Fruit fly (Drosophila melanogaster): ENCODE measurements around the gene cact.

The cact gene

dm6 chr2L:16269232-16270134, 56.5 kb downstream of the cact start (continued):
- TF ChIP-seq Dfd (GFP tag; optimal IDR thresholded peaks at IDR 0.05): no peak
- peak; percentile 90 for TF ChIP-seq kah (GFP tag; optimal IDR thresholded peaks at IDR 0.05)
- TF ChIP-seq fu2 (GFP tag; optimal IDR thresholded peaks at IDR 0.05): no peak
- TF ChIP-seq CG2712 (tag; optimal IDR thresholded peaks at IDR 0.05): peak; percentile 53
- TF ChIP-seq Sry-β (GFP tag; optimal IDR thresholded peaks at IDR 0.05): peak; percentile 52
- no peak for TF ChIP-seq Sry-δ (GFP tag; optimal IDR thresholded peaks at IDR 0.05)
- no peak for TF ChIP-seq CG14441 (GFP tag; IDR thresholded peaks at IDR 0.05)
- TF ChIP-seq schlank (tag; optimal IDR thresholded peaks at IDR 0.05): peak; percentile 88
- TF ChIP-seq CG8290 (GFP tag; optimal IDR thresholded peaks at IDR 0.05): peak; percentile 42
- peak; percentile 71 to 78 for TF ChIP-seq CG8290 (tag; optimal IDR thresholded peaks at IDR 0.05)
- peak; percentile 66 for TF ChIP-seq CG8388 (GFP tag; optimal IDR thresholded peaks at IDR 0.05)
- peak; percentile 96 for TF ChIP-seq BtbVII (GFP tag; optimal IDR thresholded peaks at IDR 0.05)
- no peak for TF ChIP-seq CG2129 (GFP tag; IDR thresholded peaks at IDR 0.05; ENCODE audit: partially characterized antibody)
- TF ChIP-seq CG17912 (GFP tag; optimal IDR thresholded peaks at IDR 0.05): peak; percentile 92
- TF ChIP-seq nerfin-1 (tag; optimal IDR thresholded peaks at IDR 0.05): peak; percentile 67
- no peak for TF ChIP-seq knrl (GFP tag; IDR thresholded peaks at IDR 0.05; ENCODE audit: partially characterized antibody)
- no peak for TF ChIP-seq br (optimal IDR thresholded peaks at IDR 0.05)
- TF ChIP-seq CG9215 (GFP tag; IDR thresholded peaks at IDR 0.05): no peak
- TF ChIP-seq CG17829 (tag; optimal IDR thresholded peaks at IDR 0.05): peak; percentile 24
- TF ChIP-seq gcm2 (GFP tag; optimal IDR thresholded peaks at IDR 0.05): peak; percentile 16
- no peak for TF ChIP-seq CG15479 (GFP tag; optimal IDR thresholded peaks at IDR 0.05)
- peak; percentile 90 for TF ChIP-seq CG18599 (GFP tag; optimal IDR thresholded peaks at IDR 0.05)
- peak; percentile 47 for TF ChIP-seq CG8359 (GFP tag; optimal IDR thresholded peaks at IDR 0.05; ENCODE audit: borderline replicate concordance)
- no peak for TF ChIP-seq gsb (GFP tag; IDR thresholded peaks at IDR 0.05)
- no peak for TF ChIP-seq CG18476 (GFP tag; optimal IDR thresholded peaks at IDR 0.05)
- no peak for TF ChIP-seq CG7786 (GFP tag; optimal IDR thresholded peaks at IDR 0.05)
- TF ChIP-seq Xbp1 (GFP tag; optimal IDR thresholded peaks at IDR 0.05): no peak
- peak; percentile 64 for TF ChIP-seq org-1 (GFP tag; optimal IDR thresholded peaks at IDR 0.05)
- no peak for TF ChIP-seq CG11247 (GFP tag; IDR thresholded peaks at IDR 0.05)
- TF ChIP-seq H15 (GFP tag; IDR thresholded peaks at IDR 0.05): no peak
- TF ChIP-seq CG17359 (tag; optimal IDR thresholded peaks at IDR 0.05): peak; percentile 74
- TF ChIP-seq ara (GFP tag; IDR thresholded peaks at IDR 0.05): no peak
- TF ChIP-seq CG17328 (GFP tag; IDR thresholded peaks at IDR 0.05): no peak
- no peak for TF ChIP-seq sima (GFP tag; optimal IDR thresholded peaks at IDR 0.05)
- no peak for TF ChIP-seq CG17612 (GFP tag; IDR thresholded peaks at IDR 0.05)
- TF ChIP-seq CG2120 (GFP tag; optimal IDR thresholded peaks at IDR 0.05): no peak
- TF ChIP-seq ro (GFP tag; IDR thresholded peaks at IDR 0.05): no peak
- no peak for TF ChIP-seq zen2 (GFP tag; IDR thresholded peaks at IDR 0.05; ENCODE audit: partially characterized antibody)
- TF ChIP-seq emc (GFP tag; optimal IDR thresholded peaks at IDR 0.05): no peak
- peak; percentile 76 for TF ChIP-seq PHDP (tag; optimal IDR thresholded peaks at IDR 0.05)
- peak; percentile 81 for TF ChIP-seq Sox100B (GFP tag; optimal IDR thresholded peaks at IDR 0.05)
- peak in 1 of 2 experiments; percentile 67 for TF ChIP-seq Hr51 (GFP tag; optimal IDR thresholded peaks at IDR 0.05)
- TF ChIP-seq Hmr (GFP tag; optimal IDR thresholded peaks at IDR 0.05): peak; percentile 92
- TF ChIP-seq Rfx (GFP tag; IDR thresholded peaks at IDR 0.05): no peak
- no peak for TF ChIP-seq sim (GFP tag; IDR thresholded peaks at IDR 0.05)
- no peak for TF ChIP-seq shn (GFP tag; optimal IDR thresholded peaks at IDR 0.05)
- TF ChIP-seq Elba2 (GFP tag; optimal IDR thresholded peaks at IDR 0.05): peak; percentile 69
- no peak for TF ChIP-seq Awh (GFP tag; IDR thresholded peaks at IDR 0.05)
- peak; percentile 91 for TF ChIP-seq CG15514 (GFP tag; optimal IDR thresholded peaks at IDR 0.05)

Data from whole organism, embryonic.